Worm (Caenorhabditis elegans) whole organism, L4 larva: ENCODE measurements around the gene rpi-1.

Source experiments
- F10B5.3 ChIP-seq: sonication (generic microtip); optimal IDR thresholded peaks from 2 replicates; lab custom pipeline; 2016; ENCODE audit warnings: mild to moderate bottlenecking, missing genetic modification characterization, missing compliant biosample characterization
- F49E8.2 ChIP-seq: sonication (generic microtip); optimal IDR thresholded peaks from 2 replicates; lab custom pipeline; 2016; ENCODE audit warnings: missing compliant biosample characterization, mild to moderate bottlenecking, missing genetic modification characterization, borderline replicate concordance
- Y105C5A.15 ChIP-seq: fragments of 200-800 bp; sonication (Bioruptor generic); IDR thresholded peaks from 2 replicates; pipeline ENCODE4 v1.3.6; 2022; ENCODE audit warnings: missing genetic modification characterization, missing compliant biosample characterization
- Y75B8A.6 ChIP-seq: fragments of 200-800 bp; sonication (Bioruptor generic); IDR thresholded peaks from 2 replicates; pipeline ENCODE4 v1.3.6; 2022; ENCODE audit warnings: missing genetic modification reagents, missing genetic modification characterization, missing compliant biosample characterization
- aly-2 ChIP-seq: sonication (generic microtip); optimal IDR thresholded peaks from 2 replicates; lab custom pipeline; 2018; ENCODE audit warnings: missing biosample characterization, missing genetic modification characterization
- arid-1 ChIP-seq: fragments of 200-800 bp; sonication (Bioruptor generic); conservative IDR thresholded peaks from 2 replicates; pipeline ENCODE4 v1.3.6; 2022; ENCODE audit warnings: missing genetic modification reagents, missing genetic modification characterization, missing compliant biosample characterization
- ceh-28 ChIP-seq: fragments of 150-350 bp; optimal IDR thresholded peaks from 2 replicates; lab custom pipeline; 2014; ENCODE audit warnings: missing biosample characterization, missing genetic modification reagents, missing genetic modification characterization
- ces-1 ChIP-seq: fragments of 150-350 bp; sonication (generic microtip); optimal IDR thresholded peaks from 4 replicates; lab custom pipeline; 2014; ENCODE audit warnings: missing biosample characterization, missing genetic modification reagents, missing genetic modification characterization
- daf-12 ChIP-seq: fragments of 150-350 bp; optimal IDR thresholded peaks from 2 replicates; lab custom pipeline; 2014; ENCODE audit warnings: missing biosample characterization, missing genetic modification reagents, missing genetic modification characterization
- daf-16 ChIP-seq, 3 experiments: sonication (generic microtip); optimal IDR thresholded peaks; 2 replicates each; lab custom pipeline; 2016 to 2017; ENCODE audit warnings: missing genetic modification characterization in 3 of 3, missing genetic modification reagents in 3 of 3, mild to moderate bottlenecking in 2 of 3, missing compliant biosample characterization in 2 of 3, missing biosample characterization in 1 of 3, moderate library complexity in 1 of 3
- daf-19 ChIP-seq: fragments of 200-800 bp; sonication (Bioruptor generic); conservative IDR thresholded peaks from 2 replicates; pipeline ENCODE4 v1.3.6; 2022; ENCODE audit warnings: missing genetic modification characterization, missing compliant biosample characterization
- daf-8 ChIP-seq: fragments of 200-800 bp; sonication (Bioruptor generic); IDR thresholded peaks from 2 replicates; pipeline ENCODE4 v1.3.6; 2022; ENCODE audit warnings: missing genetic modification characterization, missing compliant biosample characterization
- dve-1 ChIP-seq: sonication (generic microtip); optimal IDR thresholded peaks from 2 replicates; lab custom pipeline; 2017; ENCODE audit warnings: antibody characterized with exemption, mild to moderate bottlenecking, missing genetic modification characterization, missing compliant biosample characterization; ENCODE audit not compliant: insufficient read depth
- egl-43 ChIP-seq: fragments of 200-800 bp; sonication (Bioruptor generic); IDR thresholded peaks from 2 replicates; pipeline ENCODE4 v1.3.6; 2022; ENCODE audit warnings: missing genetic modification reagents, missing genetic modification characterization, missing compliant biosample characterization
- fos-1 ChIP-seq: fragments of 150-350 bp; optimal IDR thresholded peaks from 2 replicates; lab custom pipeline; 2014; ENCODE audit warnings: missing biosample characterization, missing genetic modification characterization
- gei-8 ChIP-seq: fragments of 200-800 bp; sonication (Bioruptor generic); optimal IDR thresholded peaks from 2 replicates; lab custom pipeline; 2018; ENCODE audit warnings: mild to moderate bottlenecking, missing genetic modification characterization, missing compliant biosample characterization
- hif-1 ChIP-seq, 2 experiments: sonication (generic microtip); optimal IDR thresholded peaks; 2 replicates each; lab custom pipeline; 2016 to 2017; ENCODE audit warnings: missing compliant biosample characterization in 2 of 2, missing genetic modification characterization in 2 of 2, missing genetic modification reagents in 2 of 2, missing genotype in 2 of 2, mild to moderate bottlenecking in 1 of 2
- hlh-11 ChIP-seq: fragments of 200-800 bp; sonication (Bioruptor generic); optimal IDR thresholded peaks from 2 replicates; lab custom pipeline; 2018; ENCODE audit warnings: mild to moderate bottlenecking, missing genetic modification characterization, missing compliant biosample characterization
- hlh-30 ChIP-seq: sonication (generic microtip); optimal IDR thresholded peaks from 2 replicates; lab custom pipeline; 2017; ENCODE audit warnings: antibody characterized with exemption, mild to moderate bottlenecking, missing genetic modification characterization, missing compliant biosample characterization; ENCODE audit not compliant: insufficient read depth
- hmg-1.1 ChIP-seq: fragments of 200-800 bp; sonication (Bioruptor generic); IDR thresholded peaks from 2 replicates; pipeline ENCODE4 v1.3.6; 2022; ENCODE audit warnings: missing genetic modification reagents, missing genetic modification characterization, missing compliant biosample characterization
- lim-7 ChIP-seq: fragments of 200-800 bp; sonication (Bioruptor generic); IDR thresholded peaks from 2 replicates; pipeline ENCODE4 v1.3.6; 2022; ENCODE audit warnings: missing genetic modification characterization, missing compliant biosample characterization
- lin-13 ChIP-seq: fragments of 150-350 bp; optimal IDR thresholded peaks from 2 replicates; lab custom pipeline; 2014; ENCODE audit warnings: missing biosample characterization, missing genetic modification reagents, missing genetic modification characterization
- madf-5 ChIP-seq, 2 experiments: fragments of 200-800 bp; sonication (Bioruptor generic); IDR thresholded peaks; 2 replicates each; pipeline ENCODE4 v1.3.6; 2022; ENCODE audit warnings: missing compliant biosample characterization in 2 of 2, missing genetic modification characterization in 2 of 2
- madf-9 ChIP-seq: fragments of 200-800 bp; sonication (Bioruptor generic); conservative IDR thresholded peaks from 2 replicates; pipeline ENCODE4 v1.3.6; 2022; ENCODE audit warnings: missing genetic modification reagents, missing genetic modification characterization, missing compliant biosample characterization
- nhr-10 ChIP-seq: fragments of 150-350 bp; optimal IDR thresholded peaks from 2 replicates; lab custom pipeline; 2014; ENCODE audit warnings: missing biosample characterization, missing genetic modification characterization
- nhr-102 ChIP-seq: sonication (generic microtip); optimal IDR thresholded peaks from 2 replicates; lab custom pipeline; 2016; ENCODE audit warnings: mild to moderate bottlenecking, missing genetic modification characterization, moderate library complexity, missing compliant biosample characterization
- nhr-25 ChIP-seq: sonication (generic microtip); optimal IDR thresholded peaks from 2 replicates; lab custom pipeline; 2017; ENCODE audit warnings: missing genetic modification characterization, mild to moderate bottlenecking, missing compliant biosample characterization, antibody characterized with exemption, moderate library complexity, borderline replicate concordance; ENCODE audit not compliant: insufficient read depth
- nhr-28 ChIP-seq: fragments of 150-350 bp; optimal IDR thresholded peaks from 2 replicates; lab custom pipeline; 2014; ENCODE audit warnings: missing biosample characterization, missing genetic modification characterization
- nhr-48 ChIP-seq: sonication (generic microtip); optimal IDR thresholded peaks from 2 replicates; lab custom pipeline; 2016; ENCODE audit warnings: mild to moderate bottlenecking, missing genetic modification characterization, missing compliant biosample characterization
- pqm-1 ChIP-seq: sonication (generic microtip); optimal IDR thresholded peaks from 2 replicates; lab custom pipeline; 2017; ENCODE audit warnings: missing biosample characterization, missing genetic modification characterization
- sdz-12 ChIP-seq: fragments of 200-800 bp; sonication (Bioruptor generic); optimal IDR thresholded peaks from 2 replicates; lab custom pipeline; 2018; ENCODE audit warnings: mild to moderate bottlenecking, missing genetic modification characterization, missing compliant biosample characterization
- skn-1 ChIP-seq: fragments of 150-350 bp; optimal IDR thresholded peaks from 2 replicates; lab custom pipeline; 2014; ENCODE audit warnings: missing biosample characterization, missing genetic modification characterization
- snpc-1.2 ChIP-seq: fragments of 200-800 bp; sonication (Bioruptor generic); IDR thresholded peaks from 2 replicates; pipeline ENCODE4 v1.3.6; 2022; ENCODE audit warnings: missing genetic modification reagents, missing genetic modification characterization, missing compliant biosample characterization
- tag-97 ChIP-seq: fragments of 200-800 bp; sonication (Bioruptor generic); IDR thresholded peaks from 2 replicates; pipeline ENCODE4 v1.3.6; 2022; ENCODE audit warnings: missing genetic modification characterization, missing compliant biosample characterization
- tra-1 ChIP-seq: fragments of 200-800 bp; sonication (Bioruptor generic); IDR thresholded peaks from 2 replicates; pipeline ENCODE4 v1.3.6; 2022; ENCODE audit warnings: missing genetic modification reagents, missing genetic modification characterization, missing compliant biosample characterization
- unc-130 ChIP-seq: sonication (generic microtip); optimal IDR thresholded peaks from 2 replicates; lab custom pipeline; 2016; ENCODE audit warnings: missing genetic modification reagents, missing genetic modification characterization, missing compliant biosample characterization
- unc-62 ChIP-seq, 3 experiments: fragments of 150-350 bp in 1 of 3; sonication (generic microtip); optimal IDR thresholded peaks in 2 of 3; peaks in 1 of 3; 1 replicate in 1 of 3; 2 replicates in 2 of 3; lab custom pipeline; 2014 to 2017; ENCODE audit warnings: missing biosample characterization in 3 of 3, missing genetic modification characterization in 3 of 3, missing genetic modification reagents in 3 of 3, missing genotype in 1 of 3
- zip-11 ChIP-seq: fragments of 200-800 bp; sonication (Bioruptor generic); IDR thresholded peaks from 2 replicates; pipeline ENCODE4 v1.3.6; 2022; ENCODE audit warnings: missing genetic modification characterization, missing compliant biosample characterization
- ztf-7 ChIP-seq: fragments of 150-350 bp; optimal IDR thresholded peaks from 2 replicates; lab custom pipeline; 2014; ENCODE audit warnings: missing biosample characterization, missing genetic modification characterization

The rpi-1 gene

DNA sequence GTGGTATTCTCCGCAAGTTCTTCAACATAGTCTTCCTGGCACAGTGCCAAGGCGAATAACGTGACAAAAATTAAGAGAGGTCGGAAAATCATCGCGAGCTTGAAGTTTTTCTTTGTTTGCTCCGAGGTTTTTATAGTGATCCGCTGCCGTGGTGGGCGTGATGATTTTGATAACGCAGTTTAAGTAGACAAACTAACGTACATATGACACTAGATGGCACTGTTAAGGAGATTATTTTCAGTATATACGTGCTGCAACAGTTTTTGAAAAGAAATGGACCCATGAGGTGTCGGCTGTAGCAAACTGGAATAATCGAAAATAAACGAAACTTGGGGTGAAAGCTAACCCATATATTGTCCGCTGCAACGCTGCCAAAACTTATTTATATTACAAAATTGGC is 40.0 kb upstream of the rpi-1 start, which contains the start of gene F01D5.5:
TSS of gene F01D5.5 (minus strand) at position 101 of the 400 bp plus-strand sequence.
- no peak for TF ChIP-seq F49E8.2 (tag; lab: Kevin White, UChicago)
- TF ChIP-seq unc-62 (GFP tag; optimal IDR thresholded peaks at IDR 0.05 in 1 of 2; lab: Kevin White, UChicago), result peak in 1 of 2 experiments; percentile 30
- TF ChIP-seq unc-62 (tag; optimal IDR thresholded peaks at IDR 0.05; lab: Kevin White, UChicago), result no peak
- no peak for TF ChIP-seq daf-16 (GFP tag; optimal IDR thresholded peaks at IDR 0.05; lab: Kevin White, UChicago)
- TF ChIP-seq daf-16 (tag; optimal IDR thresholded peaks at IDR 0.05; lab: Kevin White, UChicago), result peak; percentile 15
- TF ChIP-seq daf-19 (GFP tag; lab: Robert Waterston, UW), result no peak
- TF ChIP-seq, all 104 proteins: peak for 2

DNA sequence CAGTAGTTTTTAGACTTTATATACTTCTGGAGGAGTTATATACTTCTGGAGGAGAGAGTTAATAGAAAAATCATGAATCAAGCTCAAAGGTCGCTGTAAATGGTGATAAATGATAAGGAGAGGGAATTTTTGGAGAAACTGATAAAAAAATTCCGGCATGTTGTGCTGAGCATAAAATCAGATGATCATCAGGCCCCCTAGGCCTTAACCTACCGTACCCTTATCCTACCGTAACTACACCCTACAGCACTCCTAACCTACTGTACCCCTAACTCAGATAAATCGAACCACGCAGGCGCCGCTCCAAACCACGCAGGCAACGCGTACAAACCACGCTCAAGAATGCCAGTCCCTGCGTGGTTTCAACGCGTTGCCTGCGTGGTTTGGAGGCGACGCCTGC is 37.8 kb upstream of the rpi-1 start, which contains the start of gene F01D5.3:
TSS of gene F01D5.3 (minus strand) at position 101 of the 400 bp plus-strand sequence.
- TF ChIP-seq pqm-1 (peak; percentile 41), nhr-28 (peak; percentile 7)

DNA sequence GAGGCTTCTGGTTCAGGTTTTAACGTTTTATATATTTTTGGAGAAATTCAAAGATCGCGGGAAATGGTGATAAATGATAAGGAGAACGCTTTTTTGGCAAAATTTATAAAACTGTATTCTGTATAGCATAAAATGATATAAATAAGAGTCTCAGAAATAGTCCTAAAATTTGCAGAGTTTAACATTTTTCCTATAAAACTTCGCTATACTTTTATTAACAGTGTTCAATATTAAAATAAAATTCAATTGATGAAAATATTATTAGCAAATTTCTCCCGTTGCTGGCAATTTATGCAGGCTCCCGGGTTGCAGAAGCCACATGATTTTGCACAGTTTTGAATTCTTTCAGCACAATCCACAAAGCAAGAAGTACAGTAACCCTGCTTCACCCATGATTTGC is 36.7 kb upstream of the rpi-1 start, which contains the start of gene F01D5.2:
TSS of gene F01D5.2 (minus strand) at position 101 of the 400 bp plus-strand sequence.
- TF ChIP-seq nhr-48 (no peak), lin-13 (GFP tag; lab: Kevin White, UChicago) (no peak), lim-7 (GFP tag; lab: Robert Waterston, UW) (no peak), aly-2 (no peak), daf-12 (tag; lab: Kevin White, UChicago) (no peak), Y105C5A.15 (GFP tag; lab: Robert Waterston, UW) (no peak), hif-1 (tag; optimal IDR thresholded peaks at IDR 0.05; lab: Kevin White, UChicago) (no peak), skn-1 (no peak), ceh-28 (no peak), fos-1 (tag; lab: Kevin White, UChicago) (no peak), daf-8 (GFP tag; lab: Robert Waterston, UW) (no peak), zip-11 (GFP tag; lab: Robert Waterston, UW) (no peak), nhr-102 (tag; lab: Kevin White, UChicago) (no peak), tag-97 (GFP tag; lab: Robert Waterston, UW) (no peak)

DNA sequence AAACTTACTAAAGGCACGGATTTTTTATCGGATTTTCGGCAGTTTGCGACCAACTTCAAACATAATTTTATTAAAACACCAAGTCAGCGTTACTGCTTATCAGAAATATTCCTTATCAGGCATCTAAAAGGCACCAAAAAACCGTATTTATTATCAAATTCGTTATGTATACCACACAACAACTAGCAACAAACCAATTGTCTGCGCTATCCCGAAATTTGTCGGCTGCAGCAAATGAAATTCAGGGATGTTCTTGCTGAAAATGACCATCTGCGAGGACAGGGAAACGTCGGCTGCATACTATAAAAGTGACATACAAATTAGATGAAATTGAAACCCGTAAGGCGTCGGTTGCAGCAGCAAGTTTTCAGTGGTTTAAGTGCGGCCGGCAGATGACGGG is 35.8 kb upstream of the rpi-1 start:
- TF ChIP-seq nhr-28, result peak; percentile 1
- peak; percentile 16 for TF ChIP-seq dve-1 (tag; lab: Kevin White, UChicago)
- TF ChIP-seq hlh-30, result no peak
- TF ChIP-seq hlh-11, result no peak
- no peak for TF ChIP-seq zip-11 (GFP tag; lab: Robert Waterston, UW)
- no peak for TF ChIP-seq arid-1 (GFP tag; lab: Robert Waterston, UW)
- TF ChIP-seq nhr-10 (tag; lab: Kevin White, UChicago), result no peak
- TF ChIP-seq ztf-7, result no peak
- no peak for TF ChIP-seq madf-9 (GFP tag; lab: Robert Waterston, UW)
- TF ChIP-seq egl-43 (GFP tag; lab: Robert Waterston, UW), result no peak
- TF ChIP-seq pqm-1, result peak; percentile 52
- TF ChIP-seq gei-8 (GFP tag; lab: Kevin White, UChicago), result no peak
- TF ChIP-seq lim-7 (GFP tag; lab: Robert Waterston, UW), result no peak
- TF ChIP-seq F10B5.3 (tag; lab: Kevin White, UChicago), result no peak
- TF ChIP-seq tra-1 (GFP tag; lab: Robert Waterston, UW), result no peak
- TF ChIP-seq nhr-25 (tag; lab: Kevin White, UChicago), result no peak
- no peak for TF ChIP-seq hmg-1.1 (GFP tag; lab: Robert Waterston, UW)
- no peak for TF ChIP-seq madf-5 (GFP tag; IDR thresholded peaks at IDR 0.05; lab: Robert Waterston, UW)
- TF ChIP-seq unc-62 (GFP tag; optimal IDR thresholded peaks at IDR 0.05 in 1 of 2; lab: Kevin White, UChicago), result peak in 1 of 2 experiments; percentile 48
- TF ChIP-seq unc-62 (tag; optimal IDR thresholded peaks at IDR 0.05; lab: Kevin White, UChicago), result no peak
- TF ChIP-seq sdz-12 (GFP tag; lab: Kevin White, UChicago), result no peak
- no peak for TF ChIP-seq Y75B8A.6 (GFP tag; lab: Robert Waterston, UW)
- no peak for TF ChIP-seq ceh-28
- no peak for TF ChIP-seq ces-1 (GFP tag; lab: Kevin White, UChicago)
- no peak for TF ChIP-seq snpc-1.2
- TF ChIP-seq daf-16 (GFP tag; optimal IDR thresholded peaks at IDR 0.05; lab: Kevin White, UChicago), result no peak
- TF ChIP-seq daf-16 (tag; optimal IDR thresholded peaks at IDR 0.05; lab: Kevin White, UChicago), result peak; percentile 31
- no peak for TF ChIP-seq unc-130 (GFP tag; lab: Kevin White, UChicago)
